Fruit fly (Drosophila melanogaster) Kc167 (cell line): ENCODE measurements around the gene CG12121.

Experiments used
- Sin3A ChIP-seq: fragments of >200 bp; optimal IDR thresholded peaks from 2 replicates; lab custom pipeline; 2018; ENCODE audit warnings: missing external identifiers
- ttk ChIP-seq: sonication (Bioruptor generic); optimal IDR thresholded peaks from 2 replicates; lab custom pipeline; 2017; ENCODE audit warnings: missing external identifiers

DNA sequence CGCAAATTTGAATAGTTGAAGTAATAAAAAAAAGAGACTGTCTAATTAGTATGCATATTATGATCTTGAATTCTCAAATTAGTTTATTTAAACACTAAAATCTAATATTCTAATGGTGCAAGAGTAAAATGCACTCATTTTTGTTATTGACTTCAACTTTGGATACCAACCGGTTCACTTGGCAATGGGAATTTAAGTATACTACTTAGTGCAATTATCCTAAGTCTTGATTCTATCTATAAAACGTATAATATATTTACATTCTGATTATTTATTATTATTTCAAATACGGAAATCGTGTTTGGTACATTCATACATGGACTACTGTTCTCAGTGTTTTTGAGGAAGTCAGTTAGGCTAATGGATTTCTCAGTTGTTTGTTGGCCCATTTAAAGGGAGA, 5.3 kb downstream of the CG12121 start, which contains the start of gene Gr8a:
- TF ChIP-seq ttk (lab: Kevin White, UChicago) (no peak), Sin3A (lab: Kevin White, UChicago) (no peak)
